Worm (Caenorhabditis elegans) whole organism, late embryonic: Measurements from ENCODE around the gene vps-41.

Source experiments
- ama-1 ChIP-seq: fragments of 150-350 bp; optimal IDR thresholded peaks from 2 replicates; lab custom pipeline; 2014
- ceh-48 ChIP-seq: sonication (generic microtip); optimal IDR thresholded peaks from 2 replicates; lab custom pipeline; 2016; ENCODE audit warnings: missing genetic modification characterization, inconsistent platforms, missing compliant biosample characterization
- ceh-9 ChIP-seq: sonication (generic microtip); optimal IDR thresholded peaks from 2 replicates; lab custom pipeline; 2016; ENCODE audit warnings: mild to moderate bottlenecking, missing genetic modification characterization, inconsistent platforms, missing compliant biosample characterization
- nhr-11 ChIP-seq: fragments of 150-350 bp; optimal IDR thresholded peaks from 2 replicates; lab custom pipeline; 2014; ENCODE audit warnings: missing biosample characterization, missing genetic modification characterization
- unc-42 ChIP-seq: sonication (generic microtip); optimal IDR thresholded peaks from 2 replicates; lab custom pipeline; 2016; ENCODE audit warnings: missing genotype, missing genetic modification characterization, missing compliant biosample characterization

ce11 chrX:5330765-5331164, 47.1 kb downstream of the vps-41 start:
- no peak for TF ChIP-seq ceh-48 (tag; lab: Kevin White, UChicago)
- TF ChIP-seq nhr-11 (tag; lab: Kevin White, UChicago) = no peak
- TF ChIP-seq unc-42 (tag; lab: Kevin White, UChicago) = no peak
- no peak for TF ChIP-seq ama-1 (lab: Kevin White, UChicago)
- no peak for TF ChIP-seq ceh-9
